Fruit fly (Drosophila melanogaster) Kc167 (cell line): ENCODE measurements around the gene CG46309.

Experiments
- Myc ChIP-seq: fragments of >200 bp; optimal IDR thresholded peaks from 2 replicates; lab custom pipeline; 2017; ENCODE audit warnings: missing external identifiers
- Sin3A ChIP-seq: fragments of >200 bp; optimal IDR thresholded peaks from 2 replicates; lab custom pipeline; 2018; ENCODE audit warnings: missing external identifiers
- h ChIP-seq: fragments of >200 bp; optimal IDR thresholded peaks from 3 replicates; lab custom pipeline; 2018; ENCODE audit warnings: missing external identifiers
- psq ChIP-seq: fragments of >200 bp; optimal IDR thresholded peaks from 2 replicates; lab custom pipeline; 2017; ENCODE audit warnings: missing external identifiers
- ttk ChIP-seq: sonication (Bioruptor generic); optimal IDR thresholded peaks from 2 replicates; lab custom pipeline; 2017; ENCODE audit warnings: missing external identifiers

- no peak for TF ChIP-seq Sin3A (lab: Kevin White, UChicago)
- TF ChIP-seq h, result no peak
- TF ChIP-seq psq (lab: Kevin White, UChicago), result no peak
- TF ChIP-seq Myc (lab: Kevin White, UChicago), result no peak
- no peak for TF ChIP-seq ttk (lab: Kevin White, UChicago)
Observed at dm6 chr2L:16234817-16235216, 16.8 kb downstream of the CG46309 start.
